Worm (Caenorhabditis elegans): ENCODE results near the gene R05A10.3.

DNA sequence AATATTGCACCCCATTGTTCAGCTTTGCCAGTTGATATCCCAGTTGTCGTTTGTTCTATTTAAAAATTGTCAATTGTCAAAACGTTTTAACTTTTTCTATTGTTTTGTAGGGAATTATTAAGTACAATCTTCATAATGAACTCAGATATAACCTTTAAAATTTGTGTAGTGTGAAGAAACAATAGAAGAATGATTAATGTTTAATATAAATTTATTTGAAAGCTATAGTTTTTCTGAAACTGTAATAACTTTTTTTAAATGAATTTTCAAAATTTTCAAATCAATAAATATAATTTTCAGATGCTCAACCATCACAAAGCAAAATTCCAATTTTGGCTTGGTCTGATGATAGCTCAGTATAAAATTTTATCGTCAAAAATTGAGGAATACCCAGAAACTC lies 15.6 kb upstream of the R05A10.3 start, which contains the start of gene K01G12.22:
- no peak for TF ChIP-seq B0310.2 (tag; optimal IDR thresholded peaks at IDR 0.05)
- TF ChIP-seq ama-1 (optimal IDR thresholded peaks at IDR 0.05): no peak
- no peak for TF ChIP-seq flt-1 (GFP tag; IDR thresholded peaks at IDR 0.05)
- no peak for TF ChIP-seq hnd-1 (tag; optimal IDR thresholded peaks at IDR 0.05)
- no peak for TF ChIP-seq pes-1 (GFP tag; IDR thresholded peaks at IDR 0.05)
- TF ChIP-seq hmbx-1 (tag; optimal IDR thresholded peaks at IDR 0.05): no peak
- no peak for TF ChIP-seq ceh-13 (GFP tag; optimal IDR thresholded peaks at IDR 0.05)
- no peak for TF ChIP-seq ets-7 (tag; optimal IDR thresholded peaks at IDR 0.05)

All from whole organism, early embryonic.